Worm (Caenorhabditis elegans) whole organism, L3 larva: ENCODE results near the gene rap-3.
A peak's percentile ranks its signal among the peaks of the same experiment; 100 is the strongest.

ENCODE experiments used
- R02D3.7 ChIP-seq: fragments of 150-350 bp; optimal IDR thresholded peaks from 2 replicates; lab custom pipeline; 2014; ENCODE audit warnings: missing biosample characterization, missing genetic modification characterization
- ZK546.5 ChIP-seq: sonication (generic microtip); optimal IDR thresholded peaks from 2 replicates; lab custom pipeline; 2017; ENCODE audit warnings: missing biosample characterization, missing genetic modification characterization
- aly-2 ChIP-seq: fragments of 150-350 bp; optimal IDR thresholded peaks from 2 replicates; lab custom pipeline; 2014; ENCODE audit warnings: missing biosample characterization, missing genetic modification characterization
- ama-1 ChIP-seq: fragments of 150-350 bp; optimal IDR thresholded peaks from 2 replicates; lab custom pipeline; 2018
- ceh-16 ChIP-seq: sonication (generic microtip); optimal IDR thresholded peaks from 2 replicates; lab custom pipeline; 2017; ENCODE audit warnings: missing biosample characterization, missing genetic modification characterization
- ceh-28 ChIP-seq: fragments of 150-350 bp; optimal IDR thresholded peaks from 2 replicates; lab custom pipeline; 2014; ENCODE audit warnings: missing biosample characterization, missing genetic modification reagents, missing genetic modification characterization
- ceh-9 ChIP-seq: sonication (generic microtip); optimal IDR thresholded peaks from 2 replicates; lab custom pipeline; 2018; ENCODE audit warnings: missing biosample characterization, missing genetic modification characterization
- egl-27 ChIP-seq: sonication (generic microtip); optimal IDR thresholded peaks from 4 replicates; lab custom pipeline; 2017; ENCODE audit warnings: missing biosample characterization, missing genetic modification reagents, missing genetic modification characterization
- egl-5 ChIP-seq: fragments of 150-350 bp; optimal IDR thresholded peaks from 2 replicates; lab custom pipeline; 2017; ENCODE audit warnings: missing biosample characterization, missing genetic modification reagents, missing genetic modification characterization, inconsistent platforms
- elt-1 ChIP-seq: fragments of 150-350 bp; optimal IDR thresholded peaks from 2 replicates; lab custom pipeline; 2014; ENCODE audit warnings: missing biosample characterization, missing genetic modification characterization
- elt-2 ChIP-seq: sonication (generic microtip); optimal IDR thresholded peaks from 2 replicates; lab custom pipeline; 2016; ENCODE audit warnings: missing genetic modification reagents, mild to moderate bottlenecking, missing genetic modification characterization, missing compliant biosample characterization
- eor-1 ChIP-seq, 2 experiments: fragments of 150-350 bp; optimal IDR thresholded peaks; 2 replicates each; lab custom pipeline; 2014 to 2018; ENCODE audit warnings: missing biosample characterization in 2 of 2, missing genetic modification characterization in 2 of 2
- fkh-10 ChIP-seq: sonication (generic microtip); optimal IDR thresholded peaks from 2 replicates; lab custom pipeline; 2017; ENCODE audit warnings: missing biosample characterization, missing genetic modification reagents, missing genetic modification characterization
- lin-39 ChIP-seq: fragments of 150-350 bp; optimal IDR thresholded peaks from 2 replicates; lab custom pipeline; 2018; ENCODE audit warnings: missing biosample characterization, missing genetic modification reagents, missing genetic modification characterization
- lsy-12 ChIP-seq: sonication (generic microtip); optimal IDR thresholded peaks from 2 replicates; lab custom pipeline; 2016; ENCODE audit warnings: mild to moderate bottlenecking, missing genetic modification characterization, missing compliant biosample characterization
- mdl-1 ChIP-seq: fragments of 150-350 bp; optimal IDR thresholded peaks from 2 replicates; lab custom pipeline; 2014; ENCODE audit warnings: missing biosample characterization, missing genetic modification characterization
- mml-1 ChIP-seq: fragments of 150-350 bp; sonication (generic microtip); optimal IDR thresholded peaks from 3 replicates; lab custom pipeline; 2014; ENCODE audit warnings: missing biosample characterization, missing genetic modification characterization
- nfya-1 ChIP-seq: sonication (generic microtip); optimal IDR thresholded peaks from 2 replicates; lab custom pipeline; 2017; ENCODE audit warnings: missing genetic modification characterization, mild to moderate bottlenecking, missing compliant biosample characterization, antibody characterized with exemption, moderate library complexity; ENCODE audit not compliant: insufficient read depth
- nhr-11 ChIP-seq: fragments of 150-350 bp; optimal IDR thresholded peaks from 2 replicates; lab custom pipeline; 2014; ENCODE audit warnings: missing biosample characterization, missing genetic modification characterization
- nhr-12 ChIP-seq: fragments of 150-350 bp; optimal IDR thresholded peaks from 2 replicates; lab custom pipeline; 2014; ENCODE audit warnings: missing biosample characterization, missing genetic modification characterization
- nhr-23 ChIP-seq: fragments of 150-350 bp; optimal IDR thresholded peaks from 2 replicates; lab custom pipeline; 2014; ENCODE audit warnings: missing biosample characterization, missing genetic modification reagents, missing genetic modification characterization
- nhr-237 ChIP-seq: fragments of 150-350 bp; optimal IDR thresholded peaks from 2 replicates; lab custom pipeline; 2014; ENCODE audit warnings: missing biosample characterization, missing genetic modification characterization
- nhr-25 ChIP-seq: sonication (generic microtip); optimal IDR thresholded peaks from 2 replicates; lab custom pipeline; 2017; ENCODE audit warnings: missing biosample characterization, missing genetic modification characterization
- nhr-28 ChIP-seq: fragments of 150-350 bp; optimal IDR thresholded peaks from 2 replicates; lab custom pipeline; 2014; ENCODE audit warnings: missing biosample characterization, missing genetic modification characterization
- nhr-43 ChIP-seq: sonication (generic microtip); optimal IDR thresholded peaks from 2 replicates; lab custom pipeline; 2016; ENCODE audit warnings: mild to moderate bottlenecking, missing genetic modification characterization, missing compliant biosample characterization; ENCODE audit not compliant: poor library complexity, severe bottlenecking
- nhr-67 ChIP-seq: fragments of 150-350 bp; optimal IDR thresholded peaks from 2 replicates; lab custom pipeline; 2014; ENCODE audit warnings: missing biosample characterization, missing genetic modification characterization
- nhr-76 ChIP-seq: fragments of 150-350 bp; sonication (generic microtip); optimal IDR thresholded peaks from 5 replicates; lab custom pipeline; 2014; ENCODE audit warnings: missing biosample characterization, missing genetic modification characterization
- nhr-77 ChIP-seq: fragments of 150-350 bp; optimal IDR thresholded peaks from 2 replicates; lab custom pipeline; 2014; ENCODE audit warnings: missing biosample characterization, missing genetic modification characterization
- pha-4 ChIP-seq: fragments of 150-350 bp; optimal IDR thresholded peaks from 2 replicates; lab custom pipeline; 2014; ENCODE audit warnings: missing biosample characterization, missing genetic modification reagents, missing genetic modification characterization
- pqm-1 ChIP-seq: fragments of 150-350 bp; optimal IDR thresholded peaks from 2 replicates; lab custom pipeline; 2017; ENCODE audit warnings: missing biosample characterization, missing genetic modification characterization, inconsistent platforms
- sea-2 ChIP-seq: fragments of 150-350 bp; sonication (generic microtip); optimal IDR thresholded peaks from 4 replicates; lab custom pipeline; 2014; ENCODE audit warnings: missing biosample characterization, missing genetic modification reagents, missing genetic modification characterization
- skn-1 ChIP-seq: fragments of 150-350 bp; optimal IDR thresholded peaks from 2 replicates; lab custom pipeline; 2014; ENCODE audit warnings: missing biosample characterization, missing genetic modification characterization
- snpc-4 ChIP-seq: fragments of 150-350 bp; optimal IDR thresholded peaks from 2 replicates; lab custom pipeline; 2014; ENCODE audit warnings: missing biosample characterization, missing genetic modification characterization
- tbx-2 ChIP-seq: sonication (generic microtip); optimal IDR thresholded peaks from 2 replicates; lab custom pipeline; 2016; ENCODE audit warnings: mild to moderate bottlenecking, missing genetic modification characterization, missing compliant biosample characterization
- unc-39 ChIP-seq: sonication (generic microtip); optimal IDR thresholded peaks from 4 replicates; lab custom pipeline; 2017; ENCODE audit warnings: missing biosample characterization, missing genetic modification characterization
- unc-62 ChIP-seq: fragments of 150-350 bp; sonication (generic microtip); optimal IDR thresholded peaks from 4 replicates; lab custom pipeline; 2014; ENCODE audit warnings: missing biosample characterization, missing genetic modification reagents, missing genetic modification characterization
- zag-1 ChIP-seq: fragments of 150-350 bp; optimal IDR thresholded peaks from 2 replicates; lab custom pipeline; 2014; ENCODE audit warnings: missing biosample characterization, missing genetic modification characterization
- ztf-4 ChIP-seq: fragments of 150-350 bp; optimal IDR thresholded peaks from 2 replicates; lab custom pipeline; 2014; ENCODE audit warnings: missing biosample characterization, missing genetic modification characterization

rap-3 gene

DNA sequence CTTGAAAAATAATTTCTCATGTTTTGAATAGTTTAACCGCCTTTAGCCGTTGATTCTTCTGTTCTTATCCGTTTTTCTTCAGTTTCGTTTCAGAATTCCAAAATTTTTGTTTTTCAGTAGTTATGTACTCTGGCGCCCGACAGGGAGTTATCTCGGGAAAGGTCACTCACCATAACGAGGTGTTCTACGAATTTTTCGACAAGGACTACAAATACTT lies 33.9 kb upstream of the rap-3 start, which contains the start of gene F01G4.4:
TSS of gene F01G4.4 (plus strand) at position 118 of the 217 bp plus-strand sequence.
- TF ChIP-seq nhr-25 (no peak), nfya-1 (no peak), unc-62 (GFP tag; lab: Kevin White, UChicago) (no peak)

ce11 chrIV:11145929-11146339 lies 31.1 kb upstream of the rap-3 start:
- TF ChIP-seq egl-5 (tag; lab: Kevin White, UChicago) (no peak), nhr-28 (tag; lab: Kevin White, UChicago) (no peak), nhr-77 (tag; lab: Kevin White, UChicago) (no peak), eor-1 (tag; optimal IDR thresholded peaks at IDR 0.05; lab: Kevin White, UChicago) (no peak), nhr-67 (no peak), nhr-12 (no peak)

DNA sequence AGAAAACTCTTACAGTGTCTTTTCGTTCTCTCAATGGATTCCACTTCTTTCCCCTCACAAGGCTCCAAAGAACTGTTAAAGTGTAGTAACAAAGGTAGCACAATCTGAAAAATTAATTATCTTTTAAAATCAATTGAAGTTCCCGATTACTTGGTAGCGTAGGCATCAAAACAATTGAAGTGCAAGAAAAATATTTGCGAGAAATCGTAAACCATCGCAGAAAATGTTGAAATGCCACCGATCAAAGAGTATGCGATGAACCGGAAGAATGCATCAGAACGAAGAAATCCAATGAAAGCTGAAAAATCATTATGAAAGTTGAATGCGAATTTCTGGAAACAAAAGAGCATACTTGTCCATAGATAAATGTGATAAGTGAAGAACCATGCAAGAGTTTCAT lies 30.6 kb upstream of the rap-3 start:
- TF ChIP-seq snpc-4 (tag; lab: Kevin White, UChicago) (no peak), R02D3.7 (tag; lab: Kevin White, UChicago) (no peak), egl-27 (tag; lab: Kevin White, UChicago) (no peak), zag-1 (no peak), nhr-237 (tag; lab: Kevin White, UChicago) (no peak), aly-2 (tag; lab: Kevin White, UChicago) (no peak), nhr-12 (no peak), ceh-28 (no peak), nhr-67 (no peak), ZK546.5 (tag; lab: Kevin White, UChicago) (no peak), unc-39 (tag; lab: Kevin White, UChicago) (no peak), pha-4 (tag; lab: Kevin White, UChicago) (no peak), nhr-23 (no peak), pqm-1 (tag; lab: Kevin White, UChicago) (no peak), nhr-11 (tag; lab: Kevin White, UChicago) (no peak)

DNA sequence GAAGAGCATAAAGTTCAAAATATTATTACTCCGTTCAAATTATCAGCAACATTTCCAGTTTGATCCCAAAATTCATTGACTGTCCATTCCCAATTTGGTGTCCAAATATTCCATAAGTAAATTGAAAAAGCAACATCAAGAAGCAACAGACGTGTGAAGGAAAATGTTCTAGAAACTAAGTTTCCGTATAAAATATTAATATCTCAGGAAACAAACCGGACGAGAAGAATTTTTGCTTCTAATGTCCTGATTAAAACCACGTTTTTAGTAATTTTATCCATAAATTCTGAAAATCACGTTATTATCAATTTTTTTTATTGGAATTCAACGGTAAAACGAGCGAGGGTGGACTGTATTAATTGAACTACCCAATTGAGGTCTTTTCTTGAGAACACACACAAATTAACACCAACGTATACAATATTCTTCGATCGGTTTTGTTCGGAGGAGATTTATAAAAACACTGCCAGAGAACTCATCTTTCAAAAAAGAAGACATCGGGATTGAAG lies 30.1 kb upstream of the rap-3 start, which contains the start of gene pigq-1:
TSS of gene pigq-1 (minus strand) at position 286 of the 509 bp plus-strand sequence.
- TF ChIP-seq mml-1 (no peak), pha-4 (tag; lab: Kevin White, UChicago) (peak; percentile 25), ztf-4 (tag; lab: Kevin White, UChicago) (no peak), nhr-23 (peak; percentile 16), nhr-12 (peak; percentile 17), skn-1 (no peak), R02D3.7 (tag; lab: Kevin White, UChicago) (peak; percentile 49), elt-1 (tag; lab: Kevin White, UChicago) (peak; percentile 17), zag-1 (peak; percentile 62), elt-2 (tag; lab: Kevin White, UChicago) (peak; percentile 19), ama-1 (lab: Kevin White, UChicago) (peak; percentile 61), nhr-43 (tag; lab: Kevin White, UChicago) (peak; percentile 67), tbx-2 (peak; percentile 49), lsy-12 (tag; lab: Kevin White, UChicago) (peak; percentile 65), ceh-28 (peak; percentile 16), ZK546.5 (tag; lab: Kevin White, UChicago) (peak; percentile 46), aly-2 (tag; lab: Kevin White, UChicago) (peak; percentile 20), egl-5 (tag; lab: Kevin White, UChicago) (no peak), ceh-16 (tag; lab: Kevin White, UChicago) (peak; percentile 10), pqm-1 (tag; lab: Kevin White, UChicago) (no peak)

DNA sequence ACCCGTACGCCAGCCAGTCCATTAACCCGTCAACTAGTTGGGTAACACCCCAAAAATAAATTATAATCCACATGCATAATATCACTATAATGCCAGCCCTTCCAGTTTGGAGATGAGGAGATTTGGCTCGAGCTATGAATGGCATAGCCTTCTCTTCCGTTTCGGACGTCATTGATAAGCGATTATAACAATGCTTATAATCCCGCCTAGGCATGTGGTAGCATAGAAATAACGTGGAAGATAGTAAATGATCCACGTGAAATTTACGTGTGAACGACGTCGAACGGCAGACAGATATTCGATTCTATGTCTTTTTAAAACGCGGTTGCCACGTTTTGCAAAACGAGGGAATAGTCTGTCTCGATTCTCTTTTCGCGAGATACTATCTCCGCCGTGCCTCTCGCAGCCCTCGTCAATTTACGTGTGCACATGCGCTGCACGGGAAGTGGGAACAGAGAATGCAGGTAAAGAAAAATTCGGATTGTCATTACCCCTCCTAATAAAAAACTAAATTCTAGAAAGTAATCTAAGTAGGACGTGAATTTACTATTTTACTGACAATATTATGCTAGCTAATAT lies 28.2 kb upstream of the rap-3 start:
- no peak for TF ChIP-seq ceh-16 (tag; lab: Kevin White, UChicago)
- no peak for TF ChIP-seq nhr-237 (tag; lab: Kevin White, UChicago)
- TF ChIP-seq nhr-28 (tag; lab: Kevin White, UChicago), result no peak
- TF ChIP-seq pqm-1 (tag; lab: Kevin White, UChicago), result peak; percentile 45
- TF ChIP-seq sea-2, result no peak
- TF ChIP-seq fkh-10 (GFP tag; lab: Kevin White, UChicago), result no peak
- TF ChIP-seq ceh-9 (tag; lab: Kevin White, UChicago), result no peak
- TF ChIP-seq unc-62 (GFP tag; lab: Kevin White, UChicago), result no peak
- TF ChIP-seq lin-39 (tag; lab: Kevin White, UChicago), result no peak
- TF ChIP-seq nhr-76, result no peak
- TF ChIP-seq mml-1, result peak; percentile 79
- TF ChIP-seq nhr-67, result no peak
- peak; percentile 20 for TF ChIP-seq nhr-43 (tag; lab: Kevin White, UChicago)
- TF ChIP-seq pha-4 (tag; lab: Kevin White, UChicago), result peak; percentile 11
- TF ChIP-seq tbx-2, result no peak
- TF ChIP-seq mdl-1 (tag; lab: Kevin White, UChicago), result no peak
- no peak for TF ChIP-seq unc-39 (tag; lab: Kevin White, UChicago)
- TF ChIP-seq aly-2 (tag; lab: Kevin White, UChicago), result no peak
- TF ChIP-seq nhr-23, result no peak
- no peak for TF ChIP-seq snpc-4 (tag; lab: Kevin White, UChicago)
- no peak for TF ChIP-seq nhr-11 (tag; lab: Kevin White, UChicago)
- TF ChIP-seq ztf-4 (tag; lab: Kevin White, UChicago), result no peak
- TF ChIP-seq ama-1 (lab: Kevin White, UChicago), result peak; percentile 58
- TF ChIP-seq elt-2 (tag; lab: Kevin White, UChicago), result peak; percentile 25
- peak; percentile 27 for TF ChIP-seq nfya-1
